Worm (Caenorhabditis elegans): ENCODE measurements around the gene C28C12.12.

The C28C12.12 gene

DNA sequence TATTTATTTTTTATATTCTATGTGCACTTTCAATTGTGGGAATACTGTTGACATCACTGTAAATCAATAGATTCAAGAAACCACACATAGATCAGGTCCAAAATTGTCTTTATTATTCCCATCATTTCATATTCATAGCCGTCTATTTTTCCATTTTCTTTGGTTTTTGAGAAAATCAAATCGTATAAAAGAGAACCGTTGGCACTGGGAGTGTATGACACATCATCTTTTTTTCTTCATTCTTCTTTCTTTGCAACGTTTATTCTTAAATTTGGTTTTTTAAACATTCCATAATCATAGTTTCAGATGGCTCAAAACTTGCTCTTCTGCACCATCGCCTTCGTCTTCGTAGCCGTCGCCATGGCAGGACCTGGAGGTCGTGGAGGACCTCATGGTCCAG lies 6.2 kb downstream of the C28C12.12 start, which contains the start of gene srlf-2:
Gene srlf-2, plus strand, starts transcription at position 301 of the 400 bp plus-strand sequence.
- TF ChIP-seq T22C8.4 (GFP tag; IDR thresholded peaks at IDR 0.05) (no peak), med-1 (GFP tag; optimal IDR thresholded peaks at IDR 0.05; ENCODE audit: insufficient read depth) (no peak), tab-1 (GFP tag; IDR thresholded peaks at IDR 0.05) (no peak), cog-1 (tag; optimal IDR thresholded peaks at IDR 0.05) (no peak), ztf-29 (GFP tag; IDR thresholded peaks at IDR 0.05) (no peak), klf-2 (GFP tag; conservative IDR thresholded peaks at IDR 0.05) (no peak), flt-1 (GFP tag; IDR thresholded peaks at IDR 0.05) (no peak), ztf-23 (GFP tag; IDR thresholded peaks at IDR 0.05) (no peak), ref-1 (GFP tag; conservative IDR thresholded peaks at IDR 0.05) (no peak)

DNA sequence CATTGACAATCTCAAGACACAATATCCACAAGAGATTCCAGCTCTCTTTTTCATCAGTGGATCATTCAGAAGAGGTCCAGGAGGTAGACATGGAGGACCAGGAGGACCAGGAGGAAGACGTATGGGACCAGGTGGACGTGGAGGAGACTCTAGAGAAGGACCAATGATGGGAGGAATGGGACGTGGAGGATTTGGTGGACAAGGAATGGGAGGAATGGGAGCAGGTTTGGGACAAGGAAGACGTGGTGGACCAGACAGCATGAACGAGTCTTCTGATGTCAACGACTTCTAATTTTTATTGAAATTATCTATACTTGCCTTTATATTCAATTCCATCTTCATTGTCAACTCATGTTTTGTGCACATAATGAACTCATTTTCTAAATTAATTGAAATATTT lies 8.1 kb downstream of the C28C12.12 start:
- TF ChIP-seq ref-1 (GFP tag; conservative IDR thresholded peaks at IDR 0.05) (no peak), ztf-23 (GFP tag; IDR thresholded peaks at IDR 0.05) (no peak), tab-1 (GFP tag; IDR thresholded peaks at IDR 0.05) (no peak), med-1 (GFP tag; optimal IDR thresholded peaks at IDR 0.05; ENCODE audit: insufficient read depth) (no peak), T22C8.4 (GFP tag; IDR thresholded peaks at IDR 0.05) (no peak), cog-1 (tag; optimal IDR thresholded peaks at IDR 0.05) (no peak)

DNA sequence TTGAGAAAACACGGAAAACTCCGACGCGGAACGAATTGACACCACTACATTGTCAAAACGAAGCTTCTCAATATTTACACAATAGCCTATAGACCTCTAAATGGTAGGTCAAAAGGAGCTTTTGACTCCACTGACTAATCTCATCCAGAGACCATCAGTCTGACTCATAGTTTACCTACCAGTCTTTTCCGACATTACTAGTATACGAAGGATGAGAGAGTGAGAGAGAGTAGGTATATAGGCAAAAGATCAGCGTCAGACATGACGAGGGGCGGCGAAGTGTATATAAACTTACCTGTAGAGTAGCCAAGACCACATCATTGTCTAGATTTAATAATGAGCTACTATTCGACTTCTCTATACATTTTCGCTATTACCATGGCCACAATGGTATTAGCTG lies 9.0 kb downstream of the C28C12.12 start, which contains the start of gene srlf-3:
Gene srlf-3, plus strand, starts transcription at position 301 of the 400 bp plus-strand sequence.
- TF ChIP-seq med-1 (GFP tag; optimal IDR thresholded peaks at IDR 0.05; ENCODE audit: insufficient read depth) = no peak
- TF ChIP-seq tab-1 (GFP tag; IDR thresholded peaks at IDR 0.05) = no peak
- TF ChIP-seq ref-1 (GFP tag; conservative IDR thresholded peaks at IDR 0.05) = no peak
- TF ChIP-seq T22C8.4 (GFP tag; IDR thresholded peaks at IDR 0.05) = no peak
- TF ChIP-seq flt-1 (GFP tag; IDR thresholded peaks at IDR 0.05) = no peak
- TF ChIP-seq klf-2 (GFP tag; conservative IDR thresholded peaks at IDR 0.05) = no peak
- no peak for TF ChIP-seq cog-1 (tag; optimal IDR thresholded peaks at IDR 0.05)
- no peak for TF ChIP-seq ztf-29 (GFP tag; IDR thresholded peaks at IDR 0.05)
- no peak for TF ChIP-seq ztf-23 (GFP tag; IDR thresholded peaks at IDR 0.05)

DNA sequence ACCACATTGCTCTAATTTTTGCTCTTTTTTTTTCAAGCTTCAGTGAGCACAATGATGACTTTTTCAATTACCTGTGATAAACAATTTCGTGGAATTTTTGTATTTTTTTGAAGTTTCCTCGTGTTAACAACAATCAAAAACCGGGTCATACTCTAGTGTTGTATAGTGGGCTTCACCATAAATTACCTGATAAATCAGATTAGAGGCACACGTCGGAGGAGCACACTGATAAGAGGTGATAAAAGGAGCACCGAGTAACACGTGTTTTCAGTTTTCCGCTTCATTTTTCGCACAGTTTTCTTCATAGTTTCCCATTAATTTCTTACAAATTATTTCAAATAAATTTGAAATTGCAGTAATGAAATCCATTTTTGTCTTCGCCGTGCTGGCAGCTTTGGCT lies 14.9 kb downstream of the C28C12.12 start, which contains the start of gene spp-8:
Gene spp-8, plus strand, starts transcription at position 357 of the 400 bp plus-strand sequence.
- TF ChIP-seq flt-1 (GFP tag; IDR thresholded peaks at IDR 0.05) = no peak
- no peak for TF ChIP-seq cog-1 (tag; optimal IDR thresholded peaks at IDR 0.05)
- TF ChIP-seq ztf-29 (GFP tag; IDR thresholded peaks at IDR 0.05) = no peak
- no peak for TF ChIP-seq ref-1 (GFP tag; conservative IDR thresholded peaks at IDR 0.05)
- TF ChIP-seq tab-1 (GFP tag; IDR thresholded peaks at IDR 0.05) = no peak
- no peak for TF ChIP-seq klf-2 (GFP tag; conservative IDR thresholded peaks at IDR 0.05)
- TF ChIP-seq ztf-23 (GFP tag; IDR thresholded peaks at IDR 0.05) = no peak
- TF ChIP-seq med-1 (GFP tag; optimal IDR thresholded peaks at IDR 0.05; ENCODE audit: insufficient read depth) = no peak
- TF ChIP-seq T22C8.4 (GFP tag; IDR thresholded peaks at IDR 0.05) = no peak

DNA sequence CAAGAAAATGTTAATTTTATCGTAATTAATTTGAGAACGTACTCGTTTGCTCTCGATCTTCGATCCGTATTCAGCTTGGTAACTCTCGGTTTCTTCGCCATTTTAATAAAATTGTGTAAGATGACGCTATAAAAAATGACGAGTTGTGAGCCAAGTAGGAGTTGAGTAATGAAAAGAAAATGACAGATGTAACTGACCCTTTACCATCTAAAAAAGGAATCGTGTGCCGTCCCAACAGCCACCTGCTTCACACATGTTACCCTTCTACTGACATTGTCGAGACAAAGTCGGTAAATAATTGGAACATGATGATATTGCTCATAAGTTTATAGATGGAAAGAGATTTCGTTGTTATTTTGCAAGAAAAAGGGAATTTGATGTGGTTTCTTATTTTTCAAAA lies 16.8 kb downstream of the C28C12.12 start, which contains the start of gene hlh-12:
Gene hlh-12, minus strand, starts transcription at position 101 of the 400 bp plus-strand sequence.
- TF ChIP-seq ztf-23 (GFP tag; IDR thresholded peaks at IDR 0.05) (no peak), tab-1 (GFP tag; IDR thresholded peaks at IDR 0.05) (no peak), flt-1 (GFP tag; IDR thresholded peaks at IDR 0.05) (no peak), ztf-29 (GFP tag; IDR thresholded peaks at IDR 0.05) (no peak), med-1 (GFP tag; optimal IDR thresholded peaks at IDR 0.05; ENCODE audit: insufficient read depth) (no peak), T22C8.4 (GFP tag; IDR thresholded peaks at IDR 0.05) (no peak), klf-2 (GFP tag; conservative IDR thresholded peaks at IDR 0.05) (no peak), ref-1 (GFP tag; conservative IDR thresholded peaks at IDR 0.05) (no peak), cog-1 (tag; optimal IDR thresholded peaks at IDR 0.05) (no peak)

DNA sequence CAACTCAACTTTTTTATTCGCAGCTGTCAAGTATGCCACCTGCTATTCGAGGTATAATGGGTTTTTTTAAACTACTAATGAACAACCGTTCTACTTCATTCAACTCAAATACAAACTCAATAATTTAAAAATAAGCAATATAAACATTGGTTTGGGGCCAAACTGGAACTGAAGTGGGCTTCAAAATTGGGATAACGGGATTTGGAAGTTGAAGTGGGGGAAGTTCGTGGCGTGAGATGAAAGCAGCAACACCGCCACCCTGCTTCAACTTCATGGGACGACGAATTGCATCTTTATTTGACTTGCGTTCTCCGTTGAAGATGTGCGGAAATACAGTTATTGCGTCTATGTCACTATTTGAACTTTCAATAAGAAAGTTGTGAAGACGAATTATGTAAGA lies 17.6 kb downstream of the C28C12.12 start:
- no peak for TF ChIP-seq med-1 (GFP tag; optimal IDR thresholded peaks at IDR 0.05; ENCODE audit: insufficient read depth)
- TF ChIP-seq ztf-23 (GFP tag; IDR thresholded peaks at IDR 0.05) = no peak
- no peak for TF ChIP-seq cog-1 (tag; optimal IDR thresholded peaks at IDR 0.05)
- no peak for TF ChIP-seq ref-1 (GFP tag; conservative IDR thresholded peaks at IDR 0.05)
- no peak for TF ChIP-seq T22C8.4 (GFP tag; IDR thresholded peaks at IDR 0.05)
- TF ChIP-seq klf-2 (GFP tag; conservative IDR thresholded peaks at IDR 0.05) = no peak
- TF ChIP-seq tab-1 (GFP tag; IDR thresholded peaks at IDR 0.05) = no peak
- TF ChIP-seq flt-1 (GFP tag; IDR thresholded peaks at IDR 0.05) = no peak
- no peak for TF ChIP-seq ztf-29 (GFP tag; IDR thresholded peaks at IDR 0.05)

DNA sequence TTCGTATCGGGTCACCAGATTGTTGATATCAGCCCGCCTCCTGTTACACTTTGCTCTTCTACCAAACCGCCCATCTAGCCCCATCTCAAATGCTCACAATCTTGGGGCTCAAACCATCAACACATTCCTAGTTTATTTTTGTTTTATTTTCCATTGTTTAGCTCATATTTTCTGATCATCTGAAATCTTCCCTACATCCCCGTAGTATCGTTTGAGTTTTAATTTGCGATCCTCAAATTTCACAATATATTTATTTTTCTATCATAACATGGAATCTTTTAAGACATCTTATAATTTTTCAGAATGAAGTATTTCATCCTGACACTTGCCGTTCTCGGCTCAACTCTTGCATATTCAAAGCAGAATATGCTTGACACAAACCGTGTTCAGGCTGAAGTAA lies 19.3 kb downstream of the C28C12.12 start, which contains the start of gene spp-10:
Gene spp-10, plus strand, starts transcription at position 301 of the 400 bp plus-strand sequence.
- TF ChIP-seq flt-1 (GFP tag; IDR thresholded peaks at IDR 0.05) (no peak), ztf-23 (GFP tag; IDR thresholded peaks at IDR 0.05) (no peak), tab-1 (GFP tag; IDR thresholded peaks at IDR 0.05) (no peak), T22C8.4 (GFP tag; IDR thresholded peaks at IDR 0.05) (no peak), klf-2 (GFP tag; conservative IDR thresholded peaks at IDR 0.05) (no peak), ref-1 (GFP tag; conservative IDR thresholded peaks at IDR 0.05) (no peak), med-1 (GFP tag; optimal IDR thresholded peaks at IDR 0.05; ENCODE audit: insufficient read depth) (no peak), ztf-29 (GFP tag; IDR thresholded peaks at IDR 0.05) (no peak), cog-1 (tag; optimal IDR thresholded peaks at IDR 0.05) (no peak)

DNA sequence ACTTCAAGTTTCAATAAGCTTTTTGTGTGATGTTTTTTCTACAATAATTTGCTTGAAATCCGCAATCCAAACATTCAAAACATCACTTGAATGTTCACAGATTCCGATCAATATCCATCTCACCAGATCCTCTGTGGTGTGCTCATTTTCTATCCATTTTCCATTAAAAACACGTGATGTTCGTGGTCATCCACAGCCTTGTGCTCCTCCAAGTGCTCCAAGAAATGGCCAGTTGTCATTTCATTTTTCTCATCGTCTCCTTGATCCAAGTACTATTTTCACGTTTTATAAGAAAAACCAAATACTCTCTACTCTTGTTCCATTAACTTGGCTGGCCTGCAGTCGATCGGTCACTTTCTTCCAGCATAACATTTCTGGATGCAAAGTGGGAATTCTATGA lies 20.0 kb downstream of the C28C12.12 start:
- TF ChIP-seq klf-2 (GFP tag; conservative IDR thresholded peaks at IDR 0.05) (no peak), T22C8.4 (GFP tag; IDR thresholded peaks at IDR 0.05) (no peak), flt-1 (GFP tag; IDR thresholded peaks at IDR 0.05) (no peak), ztf-29 (GFP tag; IDR thresholded peaks at IDR 0.05) (no peak), ref-1 (GFP tag; conservative IDR thresholded peaks at IDR 0.05) (no peak)

DNA sequence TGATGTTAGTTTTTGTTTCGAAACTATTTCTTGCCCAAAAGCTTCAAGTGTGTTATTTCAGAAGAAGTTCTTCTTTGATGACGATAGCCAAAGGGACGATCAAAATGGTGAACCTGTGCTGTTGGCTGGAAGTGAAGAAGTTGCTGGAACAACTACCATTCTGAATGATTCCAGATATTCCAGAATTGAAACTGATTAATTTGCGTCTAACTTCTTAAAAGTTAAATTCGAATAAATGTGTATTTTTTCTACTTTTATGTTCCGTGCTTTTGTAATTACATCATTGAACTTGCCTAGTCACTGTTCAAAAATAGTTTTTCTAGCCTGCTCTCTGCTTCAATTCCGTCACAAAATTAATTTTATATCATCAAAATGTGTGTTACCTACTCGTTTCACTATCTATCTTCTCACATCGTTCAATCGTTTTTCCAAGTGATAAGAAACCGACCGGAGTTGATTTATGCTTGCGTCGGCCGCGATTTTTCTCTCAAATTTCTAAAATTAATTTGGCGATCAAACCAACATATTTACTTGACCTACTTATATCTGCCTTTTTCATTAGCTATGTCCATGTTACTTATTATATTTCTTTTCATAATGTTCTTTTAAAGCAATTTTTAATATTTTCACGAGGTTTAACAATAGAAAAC lies 21.0 kb downstream of the C28C12.12 start:
- TF ChIP-seq T22C8.4 (GFP tag; IDR thresholded peaks at IDR 0.05) = no peak
- TF ChIP-seq tab-1 (GFP tag; IDR thresholded peaks at IDR 0.05) = no peak
- TF ChIP-seq klf-2 (GFP tag; conservative IDR thresholded peaks at IDR 0.05) = no peak
- TF ChIP-seq ref-1 (GFP tag; conservative IDR thresholded peaks at IDR 0.05) = no peak
- TF ChIP-seq ztf-23 (GFP tag; IDR thresholded peaks at IDR 0.05) = no peak
- TF ChIP-seq med-1 (GFP tag; optimal IDR thresholded peaks at IDR 0.05; ENCODE audit: insufficient read depth) = no peak
- no peak for TF ChIP-seq ztf-29 (GFP tag; IDR thresholded peaks at IDR 0.05)
- no peak for TF ChIP-seq flt-1 (GFP tag; IDR thresholded peaks at IDR 0.05)
- no peak for TF ChIP-seq cog-1 (tag; optimal IDR thresholded peaks at IDR 0.05)
